Fruit fly (Drosophila melanogaster): ENCODE data around the gene Zmynd8.
A peak's percentile ranks its signal among the peaks of the same experiment; 100 is the strongest.

Gene Zmynd8

DNA sequence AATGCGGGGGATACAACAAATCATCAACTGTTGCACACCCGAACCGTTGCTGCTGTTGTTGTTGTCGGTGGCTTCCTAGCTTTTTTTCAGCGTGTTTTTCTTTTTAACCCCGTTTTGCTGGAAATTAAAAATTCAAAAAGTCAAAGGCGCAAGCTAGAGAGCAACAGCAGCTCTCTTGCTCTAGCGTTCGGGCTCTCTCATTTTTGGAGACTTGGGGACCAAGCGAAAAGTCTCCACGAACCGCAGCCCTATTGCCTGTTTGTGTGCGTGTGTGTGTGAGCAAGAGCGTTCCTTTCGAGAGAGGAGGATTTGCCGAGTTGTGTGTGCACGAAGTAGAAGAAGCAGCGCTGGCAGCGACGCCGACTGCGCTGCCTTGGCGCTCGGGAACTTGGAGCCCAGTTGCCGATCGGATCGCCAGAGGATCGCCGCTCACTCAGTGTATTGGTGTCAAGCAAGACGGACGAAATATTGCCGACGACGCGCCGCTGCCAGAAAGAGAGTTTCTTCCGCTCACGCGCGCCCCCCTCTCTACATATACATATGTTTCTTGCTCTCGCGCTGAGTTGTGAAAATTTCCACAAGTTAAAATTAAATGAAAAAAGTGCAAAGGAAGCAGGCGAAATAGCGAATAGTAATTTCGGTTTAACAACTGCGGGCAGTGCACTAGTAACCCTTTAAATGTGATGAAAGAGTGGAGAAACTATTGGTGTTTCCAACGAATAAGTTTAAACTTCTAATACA is 55.5 kb downstream of the Zmynd8 start (continued):
- no peak for TF ChIP-seq fd96Cb (tag; optimal IDR thresholded peaks at IDR 0.05)
- TF ChIP-seq crp (GFP tag; optimal IDR thresholded peaks at IDR 0.05): no peak
- no peak for TF ChIP-seq CG31441 (GFP tag; IDR thresholded peaks at IDR 0.05)
- TF ChIP-seq Dref (GFP tag; IDR thresholded peaks at IDR 0.05): no peak
- TF ChIP-seq ttk (GFP tag; IDR thresholded peaks at IDR 0.05): 0 out of 2 replicates have a peak, but pooled peaks have one; percentile 9
- 0 out of 2 replicates have a peak, but pooled peaks have one; percentile 15 for TF ChIP-seq rib (GFP tag; IDR thresholded peaks at IDR 0.05)
- TF ChIP-seq CG18764 (GFP tag; optimal IDR thresholded peaks at IDR 0.05): no peak
- TF ChIP-seq CG1792 (GFP tag; optimal IDR thresholded peaks at IDR 0.05): no peak
- no peak for TF ChIP-seq pb (GFP tag; optimal IDR thresholded peaks at IDR 0.05)
- no peak for TF ChIP-seq sug (tag; optimal IDR thresholded peaks at IDR 0.05)
- no peak for TF ChIP-seq esg (GFP tag; conservative IDR thresholded peaks at IDR 0.05)
- TF ChIP-seq Stat92E (GFP tag; optimal IDR thresholded peaks at IDR 0.05): peak in 1 of 3 experiments; percentile 29
- TF ChIP-seq ash1 (GFP tag; optimal IDR thresholded peaks at IDR 0.05): no peak
- no peak for TF ChIP-seq Fer2 (tag; optimal IDR thresholded peaks at IDR 0.05)
- no peak for TF ChIP-seq croc (GFP tag; conservative IDR thresholded peaks at IDR 0.05)
- TF ChIP-seq yki (optimal IDR thresholded peaks at IDR 0.05): peak; percentile 46
- TF ChIP-seq ara (GFP tag; IDR thresholded peaks at IDR 0.05): peak; percentile 53; the same call in 1 of the 2 replicates
- TF ChIP-seq NK7.1 (GFP tag; optimal IDR thresholded peaks at IDR 0.05): no peak
- no peak for TF ChIP-seq Hey (tag; optimal IDR thresholded peaks at IDR 0.05)
- TF ChIP-seq CG13775 (GFP tag; optimal IDR thresholded peaks at IDR 0.05): no peak
- TF ChIP-seq CkIIα-i1 (GFP tag; IDR thresholded peaks at IDR 0.05): no peak
- no peak for TF ChIP-seq CG15696 (tag; optimal IDR thresholded peaks at IDR 0.05)
- peak; percentile 29 for TF ChIP-seq CG18599 (GFP tag; optimal IDR thresholded peaks at IDR 0.05)
- no peak for TF ChIP-seq CG4617 (GFP tag; optimal IDR thresholded peaks at IDR 0.05; ENCODE audit: borderline replicate concordance)
- peak; percentile 31 for TF ChIP-seq her (GFP tag; optimal IDR thresholded peaks at IDR 0.05)
- TF ChIP-seq pzg (GFP tag; optimal IDR thresholded peaks at IDR 0.05): no peak
- TF ChIP-seq Drgx (GFP tag; IDR thresholded peaks at IDR 0.05): peak; percentile 20; the same call in 1 of the 2 replicates
- peak; percentile 36 for TF ChIP-seq D (optimal IDR thresholded peaks at IDR 0.05)
- no peak for TF ChIP-seq D (GFP tag; optimal IDR thresholded peaks at IDR 0.05)
- no peak for TF ChIP-seq hbn (GFP tag; IDR thresholded peaks at IDR 0.05; ENCODE audit: partially characterized antibody)
- TF ChIP-seq CG12236 (GFP tag; optimal IDR thresholded peaks at IDR 0.05): no peak
- no peak for TF ChIP-seq ac (GFP tag; optimal IDR thresholded peaks at IDR 0.05)
- no peak for TF ChIP-seq D19A (tag; optimal IDR thresholded peaks at IDR 0.05)
- TF ChIP-seq Dip2 (GFP tag; IDR thresholded peaks at IDR 0.05): no peak
- TF ChIP-seq CG11247 (GFP tag; IDR thresholded peaks at IDR 0.05): no peak
- TF ChIP-seq CG17328 (GFP tag; IDR thresholded peaks at IDR 0.05): 0 out of 2 replicates have a peak, but pooled peaks have one; percentile 4
- no peak for TF ChIP-seq CG15601 (tag; optimal IDR thresholded peaks at IDR 0.05)
- no peak for TF ChIP-seq Usf (GFP tag; optimal IDR thresholded peaks at IDR 0.05)
- no peak for TF ChIP-seq lov (optimal IDR thresholded peaks at IDR 0.05)
- peak; percentile 59; the same call in 1 of the 3 replicates for TF ChIP-seq lov (GFP tag; IDR thresholded peaks at IDR 0.05)
- peak; percentile 59 for TF ChIP-seq CG3163 (GFP tag; optimal IDR thresholded peaks at IDR 0.05)
- no peak for TF ChIP-seq nau (GFP tag; optimal IDR thresholded peaks at IDR 0.05)
- no peak for TF ChIP-seq YL-1 (GFP tag; optimal IDR thresholded peaks at IDR 0.05)
- no peak for TF ChIP-seq Ets97D (GFP tag; optimal IDR thresholded peaks at IDR 0.05)
- TF ChIP-seq CG9932 (GFP tag; IDR thresholded peaks at IDR 0.05): no peak
- TF ChIP-seq CG9215 (GFP tag; IDR thresholded peaks at IDR 0.05): no peak
- no peak for TF ChIP-seq Antp (GFP tag; optimal IDR thresholded peaks at IDR 0.05)
- TF ChIP-seq org-1 (GFP tag; optimal IDR thresholded peaks at IDR 0.05): no peak
- no peak for TF ChIP-seq CG7372 (GFP tag; IDR thresholded peaks at IDR 0.05)
- no peak for TF ChIP-seq CTCF (GFP tag; optimal IDR thresholded peaks at IDR 0.05)
- no peak for TF ChIP-seq CG9817 (tag; optimal IDR thresholded peaks at IDR 0.05)

All from whole organism, embryonic.